Fruit fly (Drosophila melanogaster): ENCODE data around the gene mRpS18C.

DNA sequence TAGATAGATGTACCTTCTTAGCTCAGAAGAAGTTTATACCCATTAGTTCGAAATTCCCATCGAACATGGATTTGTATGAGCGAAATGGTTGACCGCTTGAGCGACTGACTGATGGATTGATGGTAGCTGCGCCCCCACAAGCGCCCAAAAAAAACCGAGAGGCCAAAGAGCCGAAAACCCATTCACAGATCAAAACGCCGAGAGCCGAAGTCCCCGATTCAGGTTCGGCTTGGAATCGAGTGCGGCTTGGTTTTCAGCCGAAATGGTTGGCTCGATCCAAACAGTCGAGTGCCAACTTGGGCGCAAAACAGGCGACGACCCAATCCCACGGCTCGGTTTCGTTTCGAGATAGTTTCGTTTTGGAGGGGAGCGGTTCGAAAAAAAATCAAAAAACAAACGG, 36.4 kb downstream of the mRpS18C start:
- no peak for TF ChIP-seq pan (optimal IDR thresholded peaks at IDR 0.05)
- TF ChIP-seq Dfd (GFP tag; optimal IDR thresholded peaks at IDR 0.05): no peak
- TF ChIP-seq foxo (GFP tag; optimal IDR thresholded peaks at IDR 0.05): no peak
- TF ChIP-seq h (GFP tag; optimal IDR thresholded peaks at IDR 0.05): no peak
- no peak for TF ChIP-seq br (GFP tag; optimal IDR thresholded peaks at IDR 0.05)
- no peak for TF ChIP-seq Abd-B (GFP tag; optimal IDR thresholded peaks at IDR 0.05)

Measured in whole organism, wandering third instar larva.